Fruit fly (Drosophila melanogaster) whole organism, pupa: ENCODE measurements around the gene CG3529.

Experiments
- CG10348 ChIP-seq: fragments of 200-800 bp; sonication (Bioruptor generic); IDR thresholded peaks from 2 replicates; pipeline ENCODE4 v1.3.6; 2022; ENCODE audit warnings: missing biosample characterization, missing genetic modification characterization
- CG12605 ChIP-seq: fragments of 200-800 bp; sonication (Bioruptor generic); IDR thresholded peaks from 2 replicates; pipeline ENCODE4 v1.3.6; 2022; ENCODE audit warnings: missing biosample characterization, missing genetic modification characterization
- CG13204 ChIP-seq: fragments of 200-800 bp; sonication (Bioruptor generic); optimal IDR thresholded peaks from 2 replicates; lab custom pipeline; 2018; ENCODE audit warnings: missing biosample characterization, mild to moderate bottlenecking, missing genetic modification characterization, moderate library complexity
- CG14655 ChIP-seq: fragments of 200-800 bp; sonication (Bioruptor generic); optimal IDR thresholded peaks from 3 replicates; lab custom pipeline; 2017; ENCODE audit warnings: mild to moderate bottlenecking, missing biosample characterization, missing genetic modification reagents, missing genetic modification characterization
- CG15710 ChIP-seq: fragments of 200-800 bp; sonication (Bioruptor generic); optimal IDR thresholded peaks from 2 replicates; lab custom pipeline; 2018; ENCODE audit warnings: missing biosample characterization, mild to moderate bottlenecking, missing genetic modification characterization, moderate library complexity
- CG17806 ChIP-seq: fragments of 200-800 bp; sonication (Bioruptor generic); optimal IDR thresholded peaks from 2 replicates; lab custom pipeline; 2018; ENCODE audit warnings: missing biosample characterization, mild to moderate bottlenecking, missing genetic modification characterization, moderate library complexity
- CG32121 ChIP-seq: fragments of 200-800 bp; sonication (Bioruptor generic); IDR thresholded peaks from 2 replicates; pipeline ENCODE4 v1.3.6; 2022; ENCODE audit warnings: missing biosample characterization, missing genetic modification characterization
- CG34367 ChIP-seq: fragments of 200-800 bp; sonication (Bioruptor generic); optimal IDR thresholded peaks from 2 replicates; lab custom pipeline; 2018; ENCODE audit warnings: missing biosample characterization, mild to moderate bottlenecking, missing genetic modification characterization
- CG4496 ChIP-seq: fragments of 200-800 bp; sonication (Bioruptor generic); IDR thresholded peaks from 3 replicates; pipeline ENCODE4 v1.3.6; 2022; ENCODE audit warnings: missing biosample characterization, missing genetic modification characterization
- CG8159 ChIP-seq: fragments of 200-800 bp; sonication (Bioruptor generic); optimal IDR thresholded peaks from 3 replicates; lab custom pipeline; 2018; ENCODE audit warnings: missing biosample characterization, mild to moderate bottlenecking, missing genetic modification characterization, moderate library complexity
- CG8301 ChIP-seq: fragments of 200-800 bp; sonication (Bioruptor generic); optimal IDR thresholded peaks from 2 replicates; lab custom pipeline; 2018; ENCODE audit warnings: missing biosample characterization, mild to moderate bottlenecking, missing genetic modification characterization
- CG9948 ChIP-seq: fragments of 200-800 bp; sonication (Bioruptor generic); optimal IDR thresholded peaks from 2 replicates; lab custom pipeline; 2018; ENCODE audit warnings: missing biosample characterization, mild to moderate bottlenecking, missing genetic modification characterization, moderate library complexity
- D1 ChIP-seq: fragments of 200-800 bp; sonication (Bioruptor generic); optimal IDR thresholded peaks from 2 replicates; lab custom pipeline; 2018; ENCODE audit warnings: missing biosample characterization, mild to moderate bottlenecking, missing genetic modification characterization, moderate library complexity
- EcR ChIP-seq: fragments of 200-800 bp; sonication (Bioruptor generic); optimal IDR thresholded peaks from 3 replicates; lab custom pipeline; 2019; ENCODE audit warnings: missing biosample characterization, missing genetic modification characterization, mild to moderate bottlenecking, moderate library complexity, missing genetic modification reagents
- Ets98B ChIP-seq: fragments of 200-800 bp; sonication (Bioruptor generic); IDR thresholded peaks from 2 replicates; pipeline ENCODE4 v1.3.6; 2022; ENCODE audit warnings: missing biosample characterization, missing genetic modification characterization
- Pif1A ChIP-seq: fragments of 200-800 bp; sonication (Bioruptor generic); optimal IDR thresholded peaks from 3 replicates; lab custom pipeline; 2016; ENCODE audit warnings: missing biosample characterization, missing genetic modification characterization
- Pif1B ChIP-seq: fragments of 200-800 bp; sonication (Bioruptor generic); optimal IDR thresholded peaks from 3 replicates; lab custom pipeline; 2016; ENCODE audit warnings: missing biosample characterization, missing genetic modification characterization
- Snoo ChIP-seq: fragments of 200-800 bp; sonication (Bioruptor generic); optimal IDR thresholded peaks from 3 replicates; lab custom pipeline; 2017; ENCODE audit warnings: missing biosample characterization, mild to moderate bottlenecking, missing genetic modification characterization, inconsistent platforms
- fd96Ca ChIP-seq: fragments of 200-800 bp; sonication (Bioruptor generic); IDR thresholded peaks from 3 replicates; pipeline ENCODE4 v1.3.6; 2022; ENCODE audit warnings: missing biosample characterization, missing genetic modification characterization
- gl ChIP-seq: fragments of 200-800 bp; sonication (Bioruptor generic); optimal IDR thresholded peaks from 2 replicates; lab custom pipeline; 2018; ENCODE audit warnings: missing biosample characterization, mild to moderate bottlenecking, missing genetic modification characterization
- rn ChIP-seq: fragments of 200-800 bp; sonication (Bioruptor generic); IDR thresholded peaks from 2 replicates; pipeline ENCODE4 v1.3.6; 2022; ENCODE audit warnings: missing biosample characterization, missing genetic modification characterization

Gene CG3529

dm6 chr3L:9446731-9447238 is at the start of gene CG3529:
TSS of gene CG3529 (plus strand) at chr3L:9446864.
- TF ChIP-seq Pif1B (GFP tag; lab: Kevin White, UChicago) (no peak), CG9948 (tag; lab: Kevin White, UChicago) (no peak), CG32121 (GFP tag; lab: Robert Waterston, UW) (0 out of 2 replicates have a peak, but pooled peaks have one; percentile 22), gl (no peak), CG17806 (tag; lab: Kevin White, UChicago) (no peak), CG8159 (no peak), CG4496 (GFP tag; lab: Robert Waterston, UW) (no peak), Ets98B (0 out of 2 replicates have a peak, but pooled peaks have one; percentile 15), CG10348 (no peak), CG8301 (tag; lab: Kevin White, UChicago) (no peak), EcR (GFP tag; lab: Kevin White, UChicago) (peak; percentile 29), CG15710 (tag; lab: Kevin White, UChicago) (peak; percentile 33)

- TF ChIP-seq CG13204 (GFP tag; lab: Kevin White, UChicago) (no peak), D1 (tag; lab: Kevin White, UChicago) (no peak), CG8301 (tag; lab: Kevin White, UChicago) (no peak), CG12605 (GFP tag; lab: Robert Waterston, UW) (no peak), Pif1A (GFP tag; lab: Kevin White, UChicago) (peak; percentile 29), rn (GFP tag; lab: Robert Waterston, UW) (no peak), CG10348 (no peak), CG14655 (peak; percentile 22), CG34367 (tag; lab: Kevin White, UChicago) (no peak), CG17806 (tag; lab: Kevin White, UChicago) (no peak), CG32121 (GFP tag; lab: Robert Waterston, UW) (peak; percentile 51; the same call in 1 of the 2 replicates), Snoo (tag; lab: Kevin White, UChicago) (no peak), CG15710 (tag; lab: Kevin White, UChicago) (no peak), CG9948 (tag; lab: Kevin White, UChicago) (no peak), EcR (GFP tag; lab: Kevin White, UChicago) (no peak), gl (peak; percentile 49), fd96Ca (GFP tag; lab: Robert Waterston, UW) (no peak), CG4496 (GFP tag; lab: Robert Waterston, UW) (peak; percentile 54; the same call in 1 of the 3 replicates), CG8159 (no peak), Pif1B (GFP tag; lab: Kevin White, UChicago) (peak; percentile 12), Ets98B (no peak)
- TF ChIP-seq, all 21 proteins: peak for 6
Measured at dm6 chr3L:9397156-9397555, 49.5 kb upstream of the CG3529 start.

dm6 chr3L:9398028-9398427 is 48.6 kb upstream of the CG3529 start:
- no peak for TF ChIP-seq CG4496 (GFP tag; lab: Robert Waterston, UW)
- TF ChIP-seq D1 (tag; lab: Kevin White, UChicago) = no peak

dm6 chr3L:9398435-9398981 is 48.2 kb upstream of the CG3529 start:
- TF ChIP-seq gl (no peak), Pif1A (GFP tag; lab: Kevin White, UChicago) (no peak), D1 (tag; lab: Kevin White, UChicago) (peak; percentile 3), rn (GFP tag; lab: Robert Waterston, UW) (no peak), CG34367 (tag; lab: Kevin White, UChicago) (no peak), CG14655 (no peak), CG17806 (tag; lab: Kevin White, UChicago) (peak; percentile 1), EcR (GFP tag; lab: Kevin White, UChicago) (peak; percentile 86), CG4496 (GFP tag; lab: Robert Waterston, UW) (peak; percentile 50; the same call in 1 of the 3 replicates), fd96Ca (GFP tag; lab: Robert Waterston, UW) (no peak; the same call in 2 of the 3 replicates), CG10348 (no peak), CG8301 (tag; lab: Kevin White, UChicago) (no peak), Ets98B (0 out of 2 replicates have a peak, but pooled peaks have one; percentile 46), CG8159 (peak; percentile 20), Snoo (tag; lab: Kevin White, UChicago) (peak; percentile 29), CG12605 (GFP tag; lab: Robert Waterston, UW) (0 out of 2 replicates have a peak, but pooled peaks have one; percentile 46), Pif1B (GFP tag; lab: Kevin White, UChicago) (no peak), CG15710 (tag; lab: Kevin White, UChicago) (peak; percentile 9), CG9948 (tag; lab: Kevin White, UChicago) (peak; percentile 17), CG13204 (GFP tag; lab: Kevin White, UChicago) (no peak), CG32121 (GFP tag; lab: Robert Waterston, UW) (peak; percentile 35; the same call in 1 of the 2 replicates)

- TF ChIP-seq CG14655 = no peak
- no peak for TF ChIP-seq CG17806 (tag; lab: Kevin White, UChicago)
- TF ChIP-seq Snoo (tag; lab: Kevin White, UChicago) = no peak
- TF ChIP-seq Pif1B (GFP tag; lab: Kevin White, UChicago) = no peak
- no peak for TF ChIP-seq rn (GFP tag; lab: Robert Waterston, UW)
- TF ChIP-seq CG10348 = no peak
- TF ChIP-seq CG8301 (tag; lab: Kevin White, UChicago) = no peak
- no peak for TF ChIP-seq CG4496 (GFP tag; lab: Robert Waterston, UW)
- TF ChIP-seq CG8159 = peak; percentile 68
- no peak for TF ChIP-seq CG32121 (GFP tag; lab: Robert Waterston, UW)
- TF ChIP-seq CG12605 (GFP tag; lab: Robert Waterston, UW) = no peak
- TF ChIP-seq gl = no peak
- TF ChIP-seq Ets98B = no peak
- peak; percentile 13 for TF ChIP-seq CG34367 (tag; lab: Kevin White, UChicago)
- no peak for TF ChIP-seq D1 (tag; lab: Kevin White, UChicago)
- peak; percentile 48 for TF ChIP-seq EcR (GFP tag; lab: Kevin White, UChicago)
- TF ChIP-seq CG15710 (tag; lab: Kevin White, UChicago) = no peak
- TF ChIP-seq CG13204 (GFP tag; lab: Kevin White, UChicago) = no peak
- no peak for TF ChIP-seq fd96Ca (GFP tag; lab: Robert Waterston, UW)
- TF ChIP-seq CG9948 (tag; lab: Kevin White, UChicago) = no peak
- TF ChIP-seq Pif1A (GFP tag; lab: Kevin White, UChicago) = peak; percentile 28
Measured at dm6 chr3L:9399013-9399750, 47.5 kb upstream of the CG3529 start, which contains the start of gene CG4080. TSS of gene CG4080 (minus strand) at chr3L:9399227.
